Worm (Caenorhabditis elegans): ENCODE results near the gene npr-9.

npr-9 gene

DNA sequence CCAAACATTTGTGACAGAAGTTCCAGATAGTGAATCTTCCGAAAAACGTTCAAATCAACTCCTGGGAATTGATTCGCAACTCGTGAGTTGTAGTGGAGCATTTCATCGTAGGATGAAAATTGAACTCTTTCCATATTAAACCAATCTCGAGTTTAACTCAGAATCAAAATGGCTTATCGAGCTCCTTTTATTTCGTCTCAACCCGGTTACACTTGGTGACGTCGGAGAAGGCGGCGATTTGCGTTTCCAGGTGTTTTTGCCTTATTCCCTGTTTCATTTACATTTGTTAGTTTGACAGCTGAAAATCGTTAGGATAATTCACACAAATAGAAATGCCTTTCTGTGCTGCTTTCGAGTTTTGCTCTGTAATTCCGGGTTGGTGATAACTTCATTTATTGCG is 46.0 kb downstream of the npr-9 start, which contains the start of gene F42E11.3:
F42E11.3 (minus strand) TSS at position 101 of the 400 bp plus-strand sequence.
- TF ChIP-seq nhr-6 (tag; optimal IDR thresholded peaks at IDR 0.05) (no peak), C34F6.9 (tag; optimal IDR thresholded peaks at IDR 0.05) (no peak), ama-1 (optimal IDR thresholded peaks at IDR 0.05) (no peak), nhr-21 (tag; optimal IDR thresholded peaks at IDR 0.05) (no peak), nhr-10 (tag; optimal IDR thresholded peaks at IDR 0.05) (no peak), ceh-16 (tag; optimal IDR thresholded peaks at IDR 0.05) (no peak)

DNA sequence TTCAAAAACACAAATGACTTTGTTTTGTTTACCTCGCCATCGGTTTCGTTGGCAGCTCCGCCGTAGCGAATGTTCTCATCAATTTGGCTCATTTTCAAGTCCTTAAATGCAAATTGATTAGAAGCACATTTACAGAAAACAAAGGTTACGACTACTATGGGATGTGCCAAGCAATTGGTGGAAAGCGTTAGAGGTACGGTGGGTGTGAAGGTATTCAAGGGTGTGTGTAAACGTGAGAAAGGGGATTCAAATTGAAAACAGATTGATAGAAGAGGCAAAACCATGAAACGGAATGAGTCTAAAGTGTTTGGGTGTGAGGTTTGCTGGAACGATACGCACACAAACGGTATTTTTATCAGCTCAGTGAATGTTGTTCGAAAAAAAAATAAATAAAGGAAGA is 47.8 kb downstream of the npr-9 start, which contains the start of gene tni-1:
tni-1 (minus strand) TSS at position 101 of the 400 bp plus-strand sequence.
- TF ChIP-seq snpc-4 (tag; optimal IDR thresholded peaks at IDR 0.05) = no peak
- no peak for TF ChIP-seq skn-1 (tag; optimal IDR thresholded peaks at IDR 0.05)
- no peak for TF ChIP-seq ama-1 (optimal IDR thresholded peaks at IDR 0.05)
- no peak for TF ChIP-seq nhr-11 (tag; optimal IDR thresholded peaks at IDR 0.05)
- no peak for TF ChIP-seq ceh-82 (tag; optimal IDR thresholded peaks at IDR 0.05)
- no peak for TF ChIP-seq lsy-2 (tag; optimal IDR thresholded peaks at IDR 0.05)
- no peak for TF ChIP-seq lin-39 (tag; optimal IDR thresholded peaks at IDR 0.05)
- TF ChIP-seq ZK546.5 (tag; optimal IDR thresholded peaks at IDR 0.05) = no peak
- TF ChIP-seq fos-1 (tag; optimal IDR thresholded peaks at IDR 0.05) = no peak
- TF ChIP-seq alr-1 (tag; optimal IDR thresholded peaks at IDR 0.05) = no peak
- no peak for TF ChIP-seq ceh-16 (tag; optimal IDR thresholded peaks at IDR 0.05)
- no peak for TF ChIP-seq nhr-25 (tag; optimal IDR thresholded peaks at IDR 0.05)
- TF ChIP-seq crh-2 (tag; optimal IDR thresholded peaks at IDR 0.05) = no peak
- no peak for TF ChIP-seq elt-1 (tag; optimal IDR thresholded peaks at IDR 0.05)
- TF ChIP-seq sma-9 (GFP tag; optimal IDR thresholded peaks at IDR 0.05) = no peak
- TF ChIP-seq sma-9 (tag; optimal IDR thresholded peaks at IDR 0.05) = no peak
- no peak for TF ChIP-seq mbf-1 (tag; optimal IDR thresholded peaks at IDR 0.05)
- no peak for TF ChIP-seq sma-3 (GFP tag; optimal IDR thresholded peaks at IDR 0.05)
- TF ChIP-seq dmd-4 (tag; optimal IDR thresholded peaks at IDR 0.05) = no peak
- no peak for TF ChIP-seq sem-4 (tag; optimal IDR thresholded peaks at IDR 0.05)

DNA sequence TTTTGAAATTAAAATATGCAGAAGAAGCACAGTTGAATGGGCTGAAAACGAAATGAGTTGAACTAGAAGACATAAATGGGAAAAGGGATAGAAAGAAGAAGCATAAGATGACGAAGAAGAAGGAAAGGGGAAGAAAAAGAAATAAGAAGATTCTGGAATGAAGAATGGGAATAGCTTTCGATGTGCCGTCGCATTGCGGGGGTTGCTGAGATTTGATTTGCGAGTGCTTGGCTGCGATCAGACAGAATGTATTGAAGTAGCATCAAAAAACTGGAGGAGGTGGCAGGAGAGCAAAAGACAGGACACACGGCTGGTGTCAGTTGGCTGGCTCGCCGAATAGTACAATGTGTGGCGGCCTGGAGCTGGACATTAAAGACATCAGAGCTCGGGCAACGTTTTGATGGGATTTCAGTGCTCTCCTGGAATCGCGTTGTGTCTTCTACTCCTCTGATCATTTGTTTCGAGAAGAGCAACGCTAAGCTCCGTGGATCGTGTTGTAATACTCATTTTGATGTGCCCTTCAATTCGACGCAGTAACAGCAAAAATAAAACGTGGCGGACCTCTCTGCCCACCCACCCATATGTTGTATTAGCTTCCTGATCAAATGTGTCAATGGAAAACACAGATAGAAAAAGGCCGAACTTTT is 49.7 kb downstream of the npr-9 start:
- TF ChIP-seq F13H6.1 (tag; optimal IDR thresholded peaks at IDR 0.05) (peak; percentile 89), sma-9 (GFP tag; optimal IDR thresholded peaks at IDR 0.05) (peak; percentile 60), sma-9 (tag; optimal IDR thresholded peaks at IDR 0.05) (no peak), elt-1 (tag; optimal IDR thresholded peaks at IDR 0.05) (no peak), peb-1 (tag; optimal IDR thresholded peaks at IDR 0.05) (no peak), lsy-2 (tag; optimal IDR thresholded peaks at IDR 0.05) (peak in 1 of 2 experiments; percentile 3), sem-4 (tag; optimal IDR thresholded peaks at IDR 0.05) (peak; percentile 4), nhr-129 (tag; optimal IDR thresholded peaks at IDR 0.05) (peak; percentile 57)

All from whole organism, L2 larva.